Fruit fly (Drosophila melanogaster) whole organism, pupa: ENCODE data around the gene Hsc20.

Experiments used
- CG10348 ChIP-seq: fragments of 200-800 bp; sonication (Bioruptor generic); IDR thresholded peaks from 2 replicates; pipeline ENCODE4 v1.3.6; 2022; ENCODE audit warnings: missing biosample characterization, missing genetic modification characterization
- CG12605 ChIP-seq: fragments of 200-800 bp; sonication (Bioruptor generic); IDR thresholded peaks from 2 replicates; pipeline ENCODE4 v1.3.6; 2022; ENCODE audit warnings: missing biosample characterization, missing genetic modification characterization
- CG13204 ChIP-seq: fragments of 200-800 bp; sonication (Bioruptor generic); optimal IDR thresholded peaks from 2 replicates; lab custom pipeline; 2018; ENCODE audit warnings: missing biosample characterization, mild to moderate bottlenecking, missing genetic modification characterization, moderate library complexity
- CG14655 ChIP-seq: fragments of 200-800 bp; sonication (Bioruptor generic); optimal IDR thresholded peaks from 3 replicates; lab custom pipeline; 2017; ENCODE audit warnings: mild to moderate bottlenecking, missing biosample characterization, missing genetic modification reagents, missing genetic modification characterization
- CG15710 ChIP-seq: fragments of 200-800 bp; sonication (Bioruptor generic); optimal IDR thresholded peaks from 2 replicates; lab custom pipeline; 2018; ENCODE audit warnings: missing biosample characterization, mild to moderate bottlenecking, missing genetic modification characterization, moderate library complexity
- CG17806 ChIP-seq: fragments of 200-800 bp; sonication (Bioruptor generic); optimal IDR thresholded peaks from 2 replicates; lab custom pipeline; 2018; ENCODE audit warnings: missing biosample characterization, mild to moderate bottlenecking, missing genetic modification characterization, moderate library complexity
- CG32121 ChIP-seq: fragments of 200-800 bp; sonication (Bioruptor generic); IDR thresholded peaks from 2 replicates; pipeline ENCODE4 v1.3.6; 2022; ENCODE audit warnings: missing biosample characterization, missing genetic modification characterization
- CG34367 ChIP-seq: fragments of 200-800 bp; sonication (Bioruptor generic); optimal IDR thresholded peaks from 2 replicates; lab custom pipeline; 2018; ENCODE audit warnings: missing biosample characterization, mild to moderate bottlenecking, missing genetic modification characterization
- CG4496 ChIP-seq: fragments of 200-800 bp; sonication (Bioruptor generic); IDR thresholded peaks from 3 replicates; pipeline ENCODE4 v1.3.6; 2022; ENCODE audit warnings: missing biosample characterization, missing genetic modification characterization
- CG8159 ChIP-seq: fragments of 200-800 bp; sonication (Bioruptor generic); optimal IDR thresholded peaks from 3 replicates; lab custom pipeline; 2018; ENCODE audit warnings: missing biosample characterization, mild to moderate bottlenecking, missing genetic modification characterization, moderate library complexity
- CG8301 ChIP-seq: fragments of 200-800 bp; sonication (Bioruptor generic); optimal IDR thresholded peaks from 2 replicates; lab custom pipeline; 2018; ENCODE audit warnings: missing biosample characterization, mild to moderate bottlenecking, missing genetic modification characterization
- CG9948 ChIP-seq: fragments of 200-800 bp; sonication (Bioruptor generic); optimal IDR thresholded peaks from 2 replicates; lab custom pipeline; 2018; ENCODE audit warnings: missing biosample characterization, mild to moderate bottlenecking, missing genetic modification characterization, moderate library complexity
- D1 ChIP-seq: fragments of 200-800 bp; sonication (Bioruptor generic); optimal IDR thresholded peaks from 2 replicates; lab custom pipeline; 2018; ENCODE audit warnings: missing biosample characterization, mild to moderate bottlenecking, missing genetic modification characterization, moderate library complexity
- EcR ChIP-seq: fragments of 200-800 bp; sonication (Bioruptor generic); optimal IDR thresholded peaks from 3 replicates; lab custom pipeline; 2019; ENCODE audit warnings: missing biosample characterization, missing genetic modification characterization, mild to moderate bottlenecking, moderate library complexity, missing genetic modification reagents
- Ets98B ChIP-seq: fragments of 200-800 bp; sonication (Bioruptor generic); IDR thresholded peaks from 2 replicates; pipeline ENCODE4 v1.3.6; 2022; ENCODE audit warnings: missing biosample characterization, missing genetic modification characterization
- Pif1A ChIP-seq: fragments of 200-800 bp; sonication (Bioruptor generic); optimal IDR thresholded peaks from 3 replicates; lab custom pipeline; 2016; ENCODE audit warnings: missing biosample characterization, missing genetic modification characterization
- Pif1B ChIP-seq: fragments of 200-800 bp; sonication (Bioruptor generic); optimal IDR thresholded peaks from 3 replicates; lab custom pipeline; 2016; ENCODE audit warnings: missing biosample characterization, missing genetic modification characterization
- Snoo ChIP-seq: fragments of 200-800 bp; sonication (Bioruptor generic); optimal IDR thresholded peaks from 3 replicates; lab custom pipeline; 2017; ENCODE audit warnings: missing biosample characterization, mild to moderate bottlenecking, missing genetic modification characterization, inconsistent platforms
- fd96Ca ChIP-seq: fragments of 200-800 bp; sonication (Bioruptor generic); IDR thresholded peaks from 3 replicates; pipeline ENCODE4 v1.3.6; 2022; ENCODE audit warnings: missing biosample characterization, missing genetic modification characterization
- gl ChIP-seq: fragments of 200-800 bp; sonication (Bioruptor generic); optimal IDR thresholded peaks from 2 replicates; lab custom pipeline; 2018; ENCODE audit warnings: missing biosample characterization, mild to moderate bottlenecking, missing genetic modification characterization
- rn ChIP-seq: fragments of 200-800 bp; sonication (Bioruptor generic); IDR thresholded peaks from 2 replicates; pipeline ENCODE4 v1.3.6; 2022; ENCODE audit warnings: missing biosample characterization, missing genetic modification characterization

The Hsc20 gene

DNA sequence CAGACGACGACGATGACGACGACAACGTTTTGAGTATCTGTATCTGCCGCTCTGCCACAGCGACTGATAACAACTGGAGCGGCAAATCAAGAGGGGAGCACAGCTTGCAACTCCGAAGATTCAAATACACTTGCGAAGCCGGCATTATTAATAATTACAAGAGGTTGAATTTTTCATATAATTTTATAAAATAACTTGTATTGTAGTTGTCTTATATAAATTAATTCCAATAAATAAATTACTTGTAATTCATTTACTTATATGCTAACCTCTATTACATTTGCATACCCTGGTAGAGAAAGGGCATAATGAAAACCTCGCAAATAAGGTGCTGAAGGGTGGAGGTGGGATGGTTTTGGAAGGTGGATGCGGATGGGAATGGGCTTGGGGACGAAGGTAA lies 28.8 kb upstream of the Hsc20 start:
- TF ChIP-seq Pif1A (GFP tag; lab: Kevin White, UChicago) (peak; percentile 34), Pif1B (peak; percentile 60), D1 (tag; lab: Kevin White, UChicago) (peak; percentile 38), rn (GFP tag; lab: Robert Waterston, UW) (peak; percentile 21; the same call in 1 of the 2 replicates), Ets98B (GFP tag; lab: Robert Waterston, UW) (0 out of 2 replicates have a peak, but pooled peaks have one; percentile 16), CG14655 (GFP tag; lab: Kevin White, UChicago) (peak; percentile 43), CG8159 (tag; lab: Kevin White, UChicago) (peak; percentile 89), CG32121 (GFP tag; lab: Robert Waterston, UW) (0 out of 2 replicates have a peak, but pooled peaks have one; percentile 38), CG34367 (peak; percentile 66), EcR (GFP tag; lab: Kevin White, UChicago) (peak; percentile 15), CG8301 (peak; percentile 16), CG15710 (tag; lab: Kevin White, UChicago) (peak; percentile 82), CG10348 (GFP tag; lab: Robert Waterston, UW) (no peak), CG12605 (no peak), CG17806 (tag; lab: Kevin White, UChicago) (peak; percentile 84), CG9948 (peak; percentile 76), CG4496 (GFP tag; lab: Robert Waterston, UW) (no peak), CG13204 (GFP tag; lab: Kevin White, UChicago) (no peak), gl (tag; lab: Kevin White, UChicago) (peak; percentile 17), Snoo (tag; lab: Kevin White, UChicago) (peak; percentile 72), fd96Ca (no peak)
- TF ChIP-seq, all 21 proteins: peak for 16

DNA sequence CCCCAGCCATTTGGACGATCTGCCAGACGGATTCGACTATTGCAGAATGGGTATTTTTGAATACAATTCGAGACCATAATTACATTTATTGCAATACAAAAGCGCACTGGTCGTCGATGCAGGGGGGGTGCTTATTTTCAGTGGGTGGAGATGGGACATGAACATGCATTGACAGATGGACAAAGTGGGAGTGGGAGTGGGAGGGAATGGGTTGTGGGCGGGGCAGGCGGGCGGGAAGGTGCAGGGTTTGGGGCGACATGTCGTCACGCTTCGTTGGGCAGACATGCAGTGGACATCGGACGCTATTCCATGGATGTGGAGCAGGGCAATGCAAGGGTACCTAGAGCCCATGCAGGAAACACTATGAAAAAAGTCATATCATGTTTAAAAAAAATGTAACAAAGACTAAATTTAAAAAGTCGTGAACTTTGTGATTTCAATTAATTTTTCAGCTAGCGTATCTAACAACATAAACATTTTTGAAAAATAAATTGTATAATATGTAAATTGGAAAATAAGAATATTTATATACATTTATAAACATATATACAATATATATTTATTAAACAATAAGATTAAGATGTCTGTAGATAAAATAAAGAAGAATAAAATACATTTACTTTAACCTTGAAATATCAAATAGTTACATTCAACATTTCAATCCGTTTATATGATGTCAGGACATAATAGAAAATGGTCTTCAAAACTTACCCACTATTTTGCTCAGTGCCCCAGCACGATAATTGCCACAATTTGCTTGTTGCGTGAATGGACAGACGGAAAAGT lies 24.7 kb upstream of the Hsc20 start:
- TF ChIP-seq Pif1A (GFP tag; lab: Kevin White, UChicago) = no peak
- no peak for TF ChIP-seq CG12605
- TF ChIP-seq Pif1B = no peak
- TF ChIP-seq CG8301 = no peak
- TF ChIP-seq CG4496 (GFP tag; lab: Robert Waterston, UW) = 0 out of 3 replicates have a peak, but pooled peaks have one; percentile 37
- peak; percentile 62 for TF ChIP-seq CG13204 (GFP tag; lab: Kevin White, UChicago)
- peak; percentile 80 for TF ChIP-seq CG8159 (tag; lab: Kevin White, UChicago)
- peak; percentile 35 for TF ChIP-seq CG9948
- TF ChIP-seq fd96Ca = no peak
- peak; percentile 24 for TF ChIP-seq CG17806 (tag; lab: Kevin White, UChicago)
- TF ChIP-seq CG34367 = peak; percentile 35
- TF ChIP-seq rn (GFP tag; lab: Robert Waterston, UW) = no peak
- peak; percentile 59 for TF ChIP-seq CG15710 (tag; lab: Kevin White, UChicago)
- no peak for TF ChIP-seq EcR (GFP tag; lab: Kevin White, UChicago)
- no peak for TF ChIP-seq D1 (tag; lab: Kevin White, UChicago)
- TF ChIP-seq, all 21 proteins: peak for 7

DNA sequence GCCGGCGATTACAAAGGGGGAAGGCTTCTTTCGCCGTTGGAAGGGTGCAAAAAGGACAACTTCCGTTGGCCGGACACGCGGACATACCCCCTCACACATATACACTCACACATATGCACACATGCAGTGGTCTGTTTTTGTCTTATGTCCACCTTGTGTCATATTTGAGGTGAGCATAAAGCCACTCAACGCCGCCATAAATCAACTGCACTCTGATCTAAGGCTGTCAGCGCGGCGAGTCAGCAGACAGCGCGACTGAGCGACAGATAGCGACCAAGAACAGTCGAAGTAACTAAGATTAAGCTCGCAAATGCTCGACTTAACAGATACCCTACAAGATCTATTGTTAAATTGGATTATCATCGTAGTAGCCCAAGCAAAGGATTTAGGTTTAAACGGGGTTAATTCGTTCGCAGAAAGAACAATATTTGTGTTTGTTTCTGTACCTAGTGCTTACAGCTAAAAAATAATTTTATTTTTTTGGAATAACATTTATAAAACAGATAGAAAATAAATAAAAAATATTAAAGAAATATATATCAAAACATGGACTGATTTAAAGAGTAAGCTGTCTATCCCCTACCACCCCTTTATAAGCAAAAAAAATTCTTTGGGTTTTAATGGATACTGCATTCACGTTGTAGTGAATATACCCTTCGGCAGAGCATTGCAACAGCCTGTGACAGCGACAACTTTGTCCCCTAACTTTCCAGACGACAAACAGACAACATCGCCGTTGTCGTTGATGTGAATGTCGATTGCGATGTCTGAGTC lies 23.9 kb upstream of the Hsc20 start:
- TF ChIP-seq Ets98B (GFP tag; lab: Robert Waterston, UW) = no peak
- TF ChIP-seq CG34367 = no peak
- TF ChIP-seq CG15710 (tag; lab: Kevin White, UChicago) = peak; percentile 23
- peak; percentile 52 for TF ChIP-seq CG8159 (tag; lab: Kevin White, UChicago)
- no peak for TF ChIP-seq CG17806 (tag; lab: Kevin White, UChicago)
- TF ChIP-seq gl (tag; lab: Kevin White, UChicago) = no peak
- TF ChIP-seq CG14655 (GFP tag; lab: Kevin White, UChicago) = peak; percentile 43
- TF ChIP-seq CG4496 (GFP tag; lab: Robert Waterston, UW) = 0 out of 3 replicates have a peak, but pooled peaks have one; percentile 24
- no peak for TF ChIP-seq fd96Ca
- TF ChIP-seq CG13204 (GFP tag; lab: Kevin White, UChicago) = no peak
- TF ChIP-seq Snoo (tag; lab: Kevin White, UChicago) = no peak

DNA sequence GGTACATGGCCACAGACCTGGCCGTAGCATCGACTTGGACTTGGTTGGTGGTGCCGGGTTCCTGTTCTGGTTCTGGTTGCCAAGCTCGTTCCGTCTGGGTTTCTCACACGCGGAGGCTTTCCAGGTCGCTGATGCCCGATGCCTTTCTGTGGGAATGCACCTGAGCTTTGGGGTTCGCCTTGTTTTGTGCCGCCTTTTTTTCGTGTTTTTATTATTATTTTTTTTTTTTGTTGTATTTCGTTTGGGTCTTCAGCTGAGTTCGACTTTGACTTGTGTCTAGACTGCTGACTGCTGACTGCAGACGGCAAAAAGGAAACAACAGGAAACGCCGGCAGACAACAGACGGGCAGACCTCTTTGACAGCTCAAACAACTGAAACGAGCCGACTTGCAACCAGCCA lies 23.3 kb upstream of the Hsc20 start:
- TF ChIP-seq CG8159 (tag; lab: Kevin White, UChicago) (peak; percentile 20), EcR (GFP tag; lab: Kevin White, UChicago) (peak; percentile 71), rn (GFP tag; lab: Robert Waterston, UW) (no peak), CG9948 (no peak), CG13204 (GFP tag; lab: Kevin White, UChicago) (peak; percentile 64), Snoo (tag; lab: Kevin White, UChicago) (peak; percentile 32)
- TF ChIP-seq, all 21 proteins: peak for 4

DNA sequence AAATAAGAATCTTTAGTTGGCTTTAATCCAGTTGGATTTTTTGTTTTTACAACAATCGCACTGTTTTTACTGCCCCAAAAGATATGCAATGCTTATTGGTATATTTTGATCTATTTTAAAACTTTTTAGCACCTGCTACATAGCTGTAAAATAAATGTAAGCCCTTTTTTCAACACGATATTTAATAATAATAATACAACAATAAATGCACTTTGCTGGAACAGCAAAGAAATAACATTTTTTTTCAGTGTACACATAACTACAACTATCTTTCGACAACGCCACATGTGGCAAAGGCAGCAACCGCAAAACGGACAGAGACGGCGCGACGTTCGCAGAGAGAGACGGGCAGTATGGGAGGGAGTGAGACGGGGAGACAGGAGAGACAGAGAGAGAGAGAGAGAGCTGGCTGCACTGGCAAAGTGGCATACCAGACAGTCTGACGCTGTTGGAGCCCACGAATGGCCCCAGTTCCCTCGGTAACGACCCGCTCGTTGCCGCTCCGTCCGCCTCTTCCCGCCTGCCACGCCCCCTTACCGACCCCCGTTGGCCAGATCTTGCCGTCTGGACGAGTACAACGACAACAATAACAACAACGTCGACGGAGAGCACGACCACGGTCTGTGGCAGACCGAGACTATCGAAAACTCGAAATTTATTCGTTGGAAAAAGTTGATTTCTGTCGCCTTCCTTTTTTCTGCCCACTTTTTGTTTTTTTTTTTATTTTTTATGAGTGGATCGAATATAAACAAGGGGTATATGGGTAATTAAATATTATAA lies 21.6 kb upstream of the Hsc20 start:
- TF ChIP-seq D1 (tag; lab: Kevin White, UChicago) (peak; percentile 68), CG32121 (GFP tag; lab: Robert Waterston, UW) (peak; percentile 64), CG8159 (tag; lab: Kevin White, UChicago) (peak; percentile 89), rn (GFP tag; lab: Robert Waterston, UW) (peak; percentile 47; the same call in 1 of the 2 replicates), CG15710 (tag; lab: Kevin White, UChicago) (peak; percentile 82), EcR (GFP tag; lab: Kevin White, UChicago) (peak; percentile 88), fd96Ca (peak; percentile 77; the same call in 2 of the 3 replicates), CG4496 (GFP tag; lab: Robert Waterston, UW) (peak; percentile 60), Ets98B (GFP tag; lab: Robert Waterston, UW) (peak; percentile 69), CG13204 (GFP tag; lab: Kevin White, UChicago) (peak; percentile 97), gl (tag; lab: Kevin White, UChicago) (no peak), CG10348 (GFP tag; lab: Robert Waterston, UW) (peak; percentile 21; the same call in 1 of the 2 replicates), CG8301 (peak; percentile 81), CG14655 (GFP tag; lab: Kevin White, UChicago) (peak; percentile 92), CG12605 (peak; percentile 31), Pif1A (GFP tag; lab: Kevin White, UChicago) (peak; percentile 77), CG34367 (peak; percentile 71), Snoo (tag; lab: Kevin White, UChicago) (peak; percentile 90), CG17806 (tag; lab: Kevin White, UChicago) (peak; percentile 38), CG9948 (peak; percentile 84), Pif1B (peak; percentile 21)
